Worm (Caenorhabditis elegans): Measurements from ENCODE around the gene Y41E3.22.

- no peak for TF ChIP-seq him-1 (tag; optimal IDR thresholded peaks at IDR 0.05)
- no peak for TF ChIP-seq W03F9.2 (tag; optimal IDR thresholded peaks at IDR 0.05)
These were observed 31.2 kb upstream of the Y41E3.22 start, which contains the start of gene ccch-5 for ce11 chrIV:14919310-14919709.
